Fruit fly (Drosophila melanogaster) whole organism, embryonic: ENCODE measurements around the gene acj6.

Experiments used
- Adf1 ChIP-seq: fragments of 200-800 bp; sonication (Bioruptor generic); IDR thresholded peaks from 2 replicates; pipeline ENCODE4 v1.3.6; 2022; ENCODE audit warnings: missing biosample characterization, missing genetic modification characterization
- Aef1 ChIP-seq: fragments of 200-800 bp; sonication (Bioruptor generic); IDR thresholded peaks from 3 replicates; pipeline ENCODE4 v1.3.6; 2022; ENCODE audit warnings: missing biosample characterization, missing genetic modification characterization
- Atf-2 ChIP-seq: fragments of 200-800 bp; sonication (Bioruptor generic); optimal IDR thresholded peaks from 2 replicates; lab custom pipeline; 2016; ENCODE audit warnings: missing biosample characterization, missing genetic modification characterization
- Blimp-1 ChIP-seq: fragments of 200-800 bp; sonication (Bioruptor generic); optimal IDR thresholded peaks from 3 replicates; lab custom pipeline; 2018; ENCODE audit warnings: missing biosample characterization, missing genetic modification characterization, mild to moderate bottlenecking, moderate library complexity, missing genetic modification reagents
- CG1024 ChIP-seq: fragments of 200-800 bp; sonication (Bioruptor generic); IDR thresholded peaks from 2 replicates; pipeline ENCODE4 v1.3.6; 2022; ENCODE audit warnings: missing biosample characterization, missing genetic modification characterization
- CG11093 ChIP-seq: fragments of 200-800 bp; sonication (Bioruptor generic); IDR thresholded peaks from 3 replicates; pipeline ENCODE4 v1.3.6; 2022; ENCODE audit warnings: missing biosample characterization, missing genetic modification characterization
- CG14860 ChIP-seq: fragments of 200-800 bp; sonication (Bioruptor generic); IDR thresholded peaks from 3 replicates; pipeline ENCODE4 v1.3.6; 2022; ENCODE audit warnings: missing biosample characterization, missing genetic modification characterization; ENCODE audit not compliant: partially characterized antibody
- CG18262 ChIP-seq: fragments of 200-800 bp; optimal IDR thresholded peaks from 3 replicates; lab custom pipeline; 2019; ENCODE audit warnings: missing biosample characterization, mild to moderate bottlenecking, missing genetic modification characterization, moderate library complexity
- CG2120 ChIP-seq: fragments of 200-800 bp; sonication (Bioruptor generic); optimal IDR thresholded peaks from 3 replicates; lab custom pipeline; 2016; ENCODE audit warnings: missing biosample characterization, missing genetic modification characterization
- CG2875 ChIP-seq: fragments of 200-800 bp; sonication (Bioruptor generic); optimal IDR thresholded peaks from 2 replicates; lab custom pipeline; 2017; ENCODE audit warnings: missing biosample characterization, mild to moderate bottlenecking, missing genetic modification characterization, missing genetic modification reagents
- CG2889 ChIP-seq: fragments of 200-800 bp; sonication (Bioruptor generic); IDR thresholded peaks from 3 replicates; pipeline ENCODE4 v1.3.6; 2022; ENCODE audit warnings: missing biosample characterization, missing genetic modification characterization
- CG30020 ChIP-seq: fragments of 200-800 bp; optimal IDR thresholded peaks from 2 replicates; lab custom pipeline; 2019; ENCODE audit warnings: missing biosample characterization, mild to moderate bottlenecking, missing genetic modification characterization, moderate library complexity
- CG33557 ChIP-seq: fragments of 200-800 bp; sonication (Bioruptor generic); optimal IDR thresholded peaks from 2 replicates; lab custom pipeline; 2019; ENCODE audit warnings: missing biosample characterization, mild to moderate bottlenecking, missing genetic modification characterization, moderate library complexity
- CG34224 ChIP-seq: fragments of 200-800 bp; sonication (Bioruptor generic); IDR thresholded peaks from 3 replicates; pipeline ENCODE4 v1.3.6; 2022; ENCODE audit warnings: missing biosample characterization, missing genetic modification characterization; ENCODE audit not compliant: partially characterized antibody
- CG3838 ChIP-seq: fragments of 200-800 bp; sonication (Bioruptor generic); optimal IDR thresholded peaks from 3 replicates; lab custom pipeline; 2016; ENCODE audit warnings: missing biosample characterization, missing genetic modification characterization
- CG4424 ChIP-seq: fragments of 200-800 bp; sonication (Bioruptor generic); optimal IDR thresholded peaks from 3 replicates; lab custom pipeline; 2016; ENCODE audit warnings: missing biosample characterization, missing genetic modification characterization
- CG4820 ChIP-seq: fragments of 200-800 bp; sonication (Bioruptor generic); optimal IDR thresholded peaks from 3 replicates; lab custom pipeline; 2016; ENCODE audit warnings: missing biosample characterization, missing genetic modification characterization
- CG7963 ChIP-seq: fragments of 200-800 bp; sonication (Bioruptor generic); IDR thresholded peaks from 3 replicates; pipeline ENCODE4 v1.3.6; 2022; ENCODE audit warnings: missing biosample characterization, missing genetic modification characterization; ENCODE audit not compliant: partially characterized antibody
- CG7987 ChIP-seq: fragments of 200-800 bp; sonication (Bioruptor generic); optimal IDR thresholded peaks from 2 replicates; lab custom pipeline; 2018; ENCODE audit warnings: missing biosample characterization, mild to moderate bottlenecking, missing genetic modification characterization, moderate library complexity
- CHES-1-like ChIP-seq: fragments of 200-800 bp; sonication (Bioruptor generic); optimal IDR thresholded peaks from 2 replicates; lab custom pipeline; 2016; ENCODE audit warnings: missing biosample characterization, missing genetic modification characterization
- Dbx ChIP-seq: fragments of 200-800 bp; sonication (Bioruptor generic); IDR thresholded peaks from 3 replicates; pipeline ENCODE4 v1.3.6; 2022; ENCODE audit warnings: missing biosample characterization, missing genetic modification characterization
- Hr3 ChIP-seq: fragments of 200-800 bp; sonication (Bioruptor generic); optimal IDR thresholded peaks from 3 replicates; lab custom pipeline; 2016; ENCODE audit warnings: missing biosample characterization, missing genetic modification characterization
- Hr39 ChIP-seq: fragments of >200 bp; optimal IDR thresholded peaks from 2 replicates; lab custom pipeline; 2017
- Hr51 ChIP-seq, 2 experiments: fragments of 200-800 bp; sonication (Bioruptor generic); optimal IDR thresholded peaks; 2 replicates in 1 of 2; 3 replicates in 1 of 2; lab custom pipeline; 2016 to 2018; ENCODE audit warnings: missing biosample characterization in 2 of 2, missing genetic modification characterization in 2 of 2, mild to moderate bottlenecking in 1 of 2, moderate library complexity in 1 of 2
- Med ChIP-seq: fragments of 200-800 bp; sonication (Bioruptor generic); peaks from one replicate; lab custom pipeline; 2016; ENCODE audit warnings: missing biosample characterization, missing genetic modification characterization, mild to moderate bottlenecking, inconsistent platforms, moderate library complexity
- Meics ChIP-seq: fragments of 200-800 bp; sonication (Bioruptor generic); optimal IDR thresholded peaks from 2 replicates; lab custom pipeline; 2017; ENCODE audit warnings: missing biosample characterization, mild to moderate bottlenecking, missing genetic modification characterization
- Mes4 ChIP-seq: fragments of 200-800 bp; sonication (Bioruptor generic); optimal IDR thresholded peaks from 2 replicates; lab custom pipeline; 2016; ENCODE audit warnings: missing biosample characterization, missing genetic modification characterization
- NFAT ChIP-seq: fragments of 200-800 bp; sonication (Bioruptor generic); IDR thresholded peaks from 2 replicates; pipeline ENCODE4 v1.3.6; 2022; ENCODE audit warnings: missing biosample characterization, missing genetic modification characterization
- NfI ChIP-seq: fragments of 200-800 bp; sonication (Bioruptor generic); optimal IDR thresholded peaks from 3 replicates; lab custom pipeline; 2018; ENCODE audit warnings: missing biosample characterization, mild to moderate bottlenecking, missing genetic modification characterization, moderate library complexity
- Sox100B ChIP-seq: fragments of 200-800 bp; sonication (Bioruptor generic); optimal IDR thresholded peaks from 3 replicates; lab custom pipeline; 2018; ENCODE audit warnings: missing biosample characterization, mild to moderate bottlenecking, missing genetic modification characterization
- Tbp ChIP-seq: fragments of >200 bp; optimal IDR thresholded peaks from 2 replicates; lab custom pipeline; 2018; ENCODE audit warnings: missing biosample characterization, missing genetic modification characterization
- Trl ChIP-seq, 3 experiments: fragments of >200 bp in 2 of 3; fragments of 200-800 bp in 1 of 3; sonication (Bioruptor generic) in 1 of 3; optimal IDR thresholded peaks; 2 replicates in 1 of 3; 3 replicates in 2 of 3; lab custom pipeline; 2016 to 2017; ENCODE audit warnings: missing biosample characterization in 1 of 3, missing genetic modification characterization in 1 of 3
- bowl ChIP-seq: fragments of 200-800 bp; sonication (Bioruptor generic); IDR thresholded peaks from 2 replicates; pipeline ENCODE4 v1.3.6; 2022; ENCODE audit warnings: missing biosample characterization, missing genetic modification characterization
- cad ChIP-seq: fragments of >200 bp; optimal IDR thresholded peaks from 2 replicates; lab custom pipeline; 2017; ENCODE audit warnings: missing biosample characterization, missing genetic modification characterization
- crol ChIP-seq: fragments of 200-800 bp; sonication (Bioruptor generic); IDR thresholded peaks from 2 replicates; pipeline ENCODE4 v1.3.6; 2022; ENCODE audit warnings: missing biosample characterization, missing genetic modification characterization
- dm ChIP-seq: fragments of 200-800 bp; sonication (Bioruptor generic); optimal IDR thresholded peaks from 3 replicates; lab custom pipeline; 2016; ENCODE audit warnings: missing biosample characterization, missing genetic modification characterization
- fd64A ChIP-seq: fragments of 200-800 bp; sonication (Bioruptor generic); optimal IDR thresholded peaks from 3 replicates; lab custom pipeline; 2018; ENCODE audit warnings: missing biosample characterization, mild to moderate bottlenecking, missing genetic modification characterization
- fru ChIP-seq: fragments of >200 bp; optimal IDR thresholded peaks from 2 replicates; lab custom pipeline; 2017
- gcm ChIP-seq: fragments of 200-800 bp; sonication (Bioruptor generic); optimal IDR thresholded peaks from 2 replicates; lab custom pipeline; 2019; ENCODE audit warnings: missing biosample characterization, mild to moderate bottlenecking, missing genetic modification characterization, moderate library complexity
- gfzf ChIP-seq: fragments of 200-800 bp; sonication (Bioruptor generic); optimal IDR thresholded peaks from 2 replicates; lab custom pipeline; 2016; ENCODE audit warnings: missing biosample characterization, mild to moderate bottlenecking, missing genetic modification characterization, moderate library complexity
- luna ChIP-seq: fragments of 200-800 bp; sonication (Bioruptor generic); optimal IDR thresholded peaks from 2 replicates; lab custom pipeline; 2016; ENCODE audit warnings: missing biosample characterization, missing genetic modification characterization
- nau ChIP-seq: fragments of 200-800 bp; sonication (Bioruptor generic); optimal IDR thresholded peaks from 3 replicates; lab custom pipeline; 2017; ENCODE audit warnings: missing biosample characterization, mild to moderate bottlenecking, missing genetic modification characterization, missing genetic modification reagents
- nerfin-1 ChIP-seq: fragments of 200-800 bp; sonication (Bioruptor generic); optimal IDR thresholded peaks from 3 replicates; lab custom pipeline; 2019; ENCODE audit warnings: missing biosample characterization, mild to moderate bottlenecking, missing genetic modification characterization, moderate library complexity
- nmo ChIP-seq: fragments of 200-800 bp; sonication (Bioruptor generic); optimal IDR thresholded peaks from 2 replicates; lab custom pipeline; 2018; ENCODE audit warnings: missing biosample characterization, mild to moderate bottlenecking, missing genetic modification characterization, moderate library complexity
- org-1 ChIP-seq: fragments of 200-800 bp; sonication (Bioruptor generic); optimal IDR thresholded peaks from 2 replicates; lab custom pipeline; 2017; ENCODE audit warnings: missing biosample characterization, missing genetic modification characterization
- pita ChIP-seq: fragments of 200-800 bp; sonication (Bioruptor generic); optimal IDR thresholded peaks from 2 replicates; lab custom pipeline; 2017; ENCODE audit warnings: missing biosample characterization, mild to moderate bottlenecking, missing genetic modification characterization
- pnt ChIP-seq: fragments of 200-800 bp; sonication (Bioruptor generic); optimal IDR thresholded peaks from 3 replicates; lab custom pipeline; 2016; ENCODE audit warnings: missing biosample characterization, missing genetic modification characterization
- ranshi ChIP-seq: fragments of 200-800 bp; sonication (Bioruptor generic); IDR thresholded peaks from 2 replicates; pipeline ENCODE4 v1.3.6; 2022; ENCODE audit warnings: missing biosample characterization, missing genetic modification characterization
- schlank ChIP-seq: fragments of 200-800 bp; sonication (Bioruptor generic); optimal IDR thresholded peaks from 2 replicates; lab custom pipeline; 2018; ENCODE audit warnings: missing biosample characterization, mild to moderate bottlenecking, missing genetic modification characterization
- slou ChIP-seq: fragments of 200-800 bp; sonication (Bioruptor generic); optimal IDR thresholded peaks from 3 replicates; lab custom pipeline; 2016; ENCODE audit warnings: missing biosample characterization, missing genetic modification characterization
- tgo ChIP-seq: fragments of 200-800 bp; sonication (Bioruptor generic); IDR thresholded peaks from 3 replicates; pipeline ENCODE4 v1.3.6; 2022; ENCODE audit warnings: missing biosample characterization, missing genetic modification characterization
- wek ChIP-seq: fragments of 200-800 bp; sonication (Bioruptor generic); optimal IDR thresholded peaks from 3 replicates; lab custom pipeline; 2018; ENCODE audit warnings: missing biosample characterization, mild to moderate bottlenecking, missing genetic modification characterization, moderate library complexity

acj6 gene

dm6 chrX:15319290-15319689 is 59.6 kb downstream of the acj6 start, which contains the start of gene Top1 (continued):
- peak; percentile 86 for TF ChIP-seq Med
- no peak for TF ChIP-seq fd64A (GFP tag; lab: Kevin White, UChicago)
- TF ChIP-seq Mes4 (GFP tag; lab: Kevin White, UChicago): no peak
- no peak for TF ChIP-seq bowl (GFP tag; lab: Robert Waterston, UW)
- no peak for TF ChIP-seq pnt (GFP tag; lab: Kevin White, UChicago)
- no peak for TF ChIP-seq gcm (GFP tag; lab: Kevin White, UChicago)
- no peak for TF ChIP-seq org-1 (GFP tag; lab: Kevin White, UChicago)
- TF ChIP-seq gfzf: peak; percentile 66
- no peak for TF ChIP-seq CG2889
- TF ChIP-seq Sox100B (GFP tag; lab: Kevin White, UChicago): no peak
- no peak for TF ChIP-seq crol
- TF ChIP-seq NfI (GFP tag; lab: Kevin White, UChicago): peak; percentile 19
- TF ChIP-seq CG3838 (GFP tag; lab: Kevin White, UChicago): no peak
- TF ChIP-seq nmo (GFP tag; lab: Kevin White, UChicago): peak; percentile 43
- no peak for TF ChIP-seq CG2875 (GFP tag; lab: Kevin White, UChicago)
- no peak for TF ChIP-seq luna (GFP tag; lab: Kevin White, UChicago)
- TF ChIP-seq Atf-2 (GFP tag; lab: Kevin White, UChicago): no peak
- no peak for TF ChIP-seq Hr51 (GFP tag; optimal IDR thresholded peaks at IDR 0.05; lab: Kevin White, UChicago)
- no peak for TF ChIP-seq cad (GFP tag; lab: Kevin White, UChicago)
- TF ChIP-seq CG34224 (GFP tag; lab: Robert Waterston, UW): peak; percentile 96
- TF ChIP-seq dm (GFP tag; lab: Kevin White, UChicago): no peak
- TF ChIP-seq CG14860 (GFP tag; lab: Robert Waterston, UW): peak; percentile 94
- peak; percentile 46 for TF ChIP-seq CG30020 (tag; lab: Kevin White, UChicago)
- no peak for TF ChIP-seq fru (lab: Kevin White, UChicago)
- TF ChIP-seq pita (GFP tag; lab: Kevin White, UChicago): no peak
- no peak for TF ChIP-seq CG18262 (tag; lab: Kevin White, UChicago)
- no peak for TF ChIP-seq Aef1
- TF ChIP-seq Meics (GFP tag; lab: Kevin White, UChicago): peak; percentile 18
- no peak for TF ChIP-seq tgo (GFP tag; lab: Robert Waterston, UW)
- no peak for TF ChIP-seq Hr39
- peak; percentile 39 for TF ChIP-seq CG7987 (GFP tag; lab: Kevin White, UChicago)
- TF ChIP-seq schlank: no peak
- peak; percentile 46 for TF ChIP-seq CG2120 (GFP tag; lab: Kevin White, UChicago)
- peak; percentile 96 for TF ChIP-seq CG7963
- TF ChIP-seq nerfin-1: peak; percentile 11
- TF ChIP-seq Hr3 (GFP tag; lab: Kevin White, UChicago): no peak
- TF ChIP-seq CG1024: no peak
- no peak for TF ChIP-seq Trl (optimal IDR thresholded peaks at IDR 0.05; lab: Kevin White, UChicago)
- TF ChIP-seq Trl (GFP tag; optimal IDR thresholded peaks at IDR 0.05; lab: Kevin White, UChicago): no peak
- peak; percentile 31 for TF ChIP-seq Adf1 (GFP tag; lab: Robert Waterston, UW)
- no peak for TF ChIP-seq CG4820 (GFP tag; lab: Kevin White, UChicago)
- TF ChIP-seq CHES-1-like (GFP tag; lab: Kevin White, UChicago): no peak
- no peak for TF ChIP-seq CG11093 (GFP tag; lab: Robert Waterston, UW)
- no peak for TF ChIP-seq slou (GFP tag; lab: Kevin White, UChicago)
- TF ChIP-seq CG33557 (GFP tag; lab: Kevin White, UChicago): no peak
- TF ChIP-seq NFAT (GFP tag; lab: Robert Waterston, UW): peak; percentile 72
- no peak for TF ChIP-seq nau
- peak; percentile 50 for TF ChIP-seq wek (GFP tag; lab: Kevin White, UChicago)
- TF ChIP-seq CG4424 (GFP tag; lab: Kevin White, UChicago): no peak
- peak; percentile 47; the same call in 1 of the 2 replicates for TF ChIP-seq ranshi (GFP tag; lab: Robert Waterston, UW)
- no peak for TF ChIP-seq Blimp-1 (GFP tag; lab: Kevin White, UChicago)
- TF ChIP-seq Tbp (GFP tag; lab: Kevin White, UChicago): no peak
- peak; percentile 68; the same call in 2 of the 3 replicates for TF ChIP-seq Dbx (GFP tag; lab: Robert Waterston, UW)
